Worm (Caenorhabditis elegans): ENCODE results near the gene F43G6.17.

ce11 chrII:11853108-11853507 is 50.6 kb downstream of the F43G6.17 start:
- TF ChIP-seq alr-1 (tag; optimal IDR thresholded peaks at IDR 0.05; ENCODE audit: borderline replicate concordance), result no peak
- no peak for TF ChIP-seq unc-62 (GFP tag; optimal IDR thresholded peaks at IDR 0.05)
- TF ChIP-seq xbp-1 (tag; optimal IDR thresholded peaks at IDR 0.05), result no peak
- TF ChIP-seq lin-14 (GFP tag; optimal IDR thresholded peaks at IDR 0.05), result no peak
- TF ChIP-seq nhr-237 (tag; optimal IDR thresholded peaks at IDR 0.05), result no peak

All from whole organism, L1 larva.